Worm (Caenorhabditis elegans) whole organism, L4/young adult: ENCODE data around the gene C44F1.1.

Source experiments
- W03F9.2 ChIP-seq: fragments of 150-350 bp; optimal IDR thresholded peaks from 2 replicates; lab custom pipeline; 2014; ENCODE audit warnings: missing biosample characterization, missing genetic modification characterization
- dao-5 ChIP-seq: sonication (generic microtip); optimal IDR thresholded peaks from 2 replicates; lab custom pipeline; 2016; ENCODE audit warnings: missing genotype, missing genetic modification characterization, moderate library complexity, missing compliant biosample characterization
- him-1 ChIP-seq: sonication (generic microtip); optimal IDR thresholded peaks from 2 replicates; lab custom pipeline; 2016; ENCODE audit warnings: missing genotype, missing genetic modification reagents, missing genetic modification characterization, missing compliant biosample characterization

The C44F1.1 gene

ce11 chrIII:3797180-3798026, 32.0 kb upstream of the C44F1.1 start:
- TF ChIP-seq W03F9.2 (tag; lab: Kevin White, UChicago) (no peak), dao-5 (tag; lab: Kevin White, UChicago) (no peak), him-1 (tag; lab: Kevin White, UChicago) (no peak)

DNA sequence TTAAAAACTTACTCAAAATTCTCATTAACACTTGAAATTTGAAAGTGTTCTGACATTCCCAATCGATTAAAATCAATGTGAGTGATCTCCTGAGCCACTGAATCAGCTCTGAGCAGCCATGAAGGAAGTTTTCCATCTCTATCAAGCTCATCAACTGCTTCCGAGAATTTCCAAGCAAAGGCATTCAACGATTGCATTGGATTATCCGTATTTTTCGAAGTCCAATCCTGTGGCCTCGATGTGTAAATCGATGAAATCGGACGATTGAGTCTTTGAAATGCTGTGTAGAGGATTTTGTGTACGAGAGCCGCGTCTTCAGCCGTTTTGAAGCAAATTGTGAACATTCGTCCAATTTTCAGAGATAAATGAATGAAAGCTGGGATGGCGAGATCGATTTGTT, 30.6 kb upstream of the C44F1.1 start:
- TF ChIP-seq W03F9.2 (tag; lab: Kevin White, UChicago) (no peak), him-1 (tag; lab: Kevin White, UChicago) (no peak), dao-5 (tag; lab: Kevin White, UChicago) (no peak)

DNA sequence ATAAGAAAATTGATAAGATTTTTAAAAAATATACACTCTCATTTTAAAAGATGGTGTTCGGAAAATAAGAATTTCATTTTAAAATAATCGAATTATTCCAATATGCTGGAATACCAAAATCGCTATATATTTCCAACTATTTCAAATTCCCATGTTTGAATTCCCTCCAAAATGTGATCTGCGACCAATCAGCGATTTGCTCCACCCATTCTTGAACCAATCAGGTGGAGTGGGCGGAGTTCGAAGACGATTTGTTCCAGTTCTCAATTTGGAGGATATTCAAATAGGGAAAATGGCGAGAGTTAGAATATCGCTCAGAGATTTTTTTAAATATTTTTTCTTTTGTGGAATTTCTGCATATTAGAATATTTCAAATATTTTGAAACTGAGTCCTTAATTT, 25.5 kb upstream of the C44F1.1 start:
- no peak for TF ChIP-seq dao-5 (tag; lab: Kevin White, UChicago)
- no peak for TF ChIP-seq him-1 (tag; lab: Kevin White, UChicago)
- TF ChIP-seq W03F9.2 (tag; lab: Kevin White, UChicago), result no peak

DNA sequence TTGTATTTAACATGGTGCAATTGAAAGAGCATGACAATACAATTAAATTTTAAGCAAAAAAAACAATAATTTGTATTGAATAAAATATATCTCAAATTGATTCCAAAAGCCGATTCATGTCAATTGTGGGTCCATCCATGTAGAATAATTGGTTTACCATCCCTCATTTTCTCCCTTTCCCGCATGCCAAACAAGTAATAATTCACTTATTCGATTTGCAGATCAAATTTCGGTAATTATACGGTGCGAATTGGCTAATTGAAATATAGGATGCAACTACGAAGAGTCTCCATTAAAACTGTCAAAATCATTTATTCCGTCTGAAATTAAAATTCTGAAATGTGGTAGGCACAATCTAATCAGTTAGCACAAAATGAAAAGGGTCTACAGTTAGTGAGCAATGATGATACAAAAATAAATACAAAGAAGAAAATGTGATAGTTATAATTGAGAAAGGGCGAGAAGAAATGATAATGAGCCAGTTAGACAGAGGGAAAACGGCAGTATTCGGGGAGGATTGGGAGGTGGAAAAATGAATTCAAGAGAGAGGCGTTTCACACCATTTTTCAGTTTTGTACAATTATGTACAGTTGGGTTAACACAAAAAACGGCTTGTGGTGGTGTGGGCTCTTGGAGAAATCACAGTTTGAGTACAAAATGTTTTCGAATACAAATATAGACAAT, 24.5 kb upstream of the C44F1.1 start:
- TF ChIP-seq W03F9.2 (tag; lab: Kevin White, UChicago), result no peak
- no peak for TF ChIP-seq him-1 (tag; lab: Kevin White, UChicago)
- TF ChIP-seq dao-5 (tag; lab: Kevin White, UChicago), result no peak

DNA sequence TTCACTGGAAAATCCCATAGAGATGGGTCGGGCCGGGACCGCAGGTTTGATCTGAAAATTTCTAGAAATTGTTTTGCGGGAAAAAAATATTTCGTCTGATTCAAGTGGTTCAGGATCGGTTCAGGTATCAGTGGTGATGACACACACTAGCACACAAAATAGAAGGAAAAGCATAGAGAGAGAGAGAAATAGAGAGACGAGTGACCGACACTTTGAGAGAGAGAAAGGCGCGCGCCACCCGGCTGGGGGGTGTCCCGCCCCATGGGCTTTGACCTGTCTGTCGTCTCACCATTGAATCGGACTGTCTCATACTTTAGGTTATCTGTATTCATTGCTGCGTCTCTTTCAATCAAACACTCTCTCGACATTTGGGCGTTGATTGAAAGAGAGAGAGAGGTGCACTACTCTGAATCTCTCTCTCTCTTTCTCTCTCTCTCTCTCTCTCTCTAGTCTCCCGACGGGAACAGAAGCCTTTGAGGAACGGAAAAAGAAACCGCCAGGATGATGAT, 21.1 kb upstream of the C44F1.1 start, which contains the start of gene acy-3:
acy-3 (minus strand) TSS at position 51 of the 509 bp plus-strand sequence.
- TF ChIP-seq W03F9.2 (tag; lab: Kevin White, UChicago) (no peak), him-1 (tag; lab: Kevin White, UChicago) (no peak), dao-5 (tag; lab: Kevin White, UChicago) (no peak)

ce11 chrIII:3785094-3785493, 19.7 kb upstream of the C44F1.1 start:
- TF ChIP-seq dao-5 (tag; lab: Kevin White, UChicago) (no peak), W03F9.2 (tag; lab: Kevin White, UChicago) (no peak), him-1 (tag; lab: Kevin White, UChicago) (no peak)

DNA sequence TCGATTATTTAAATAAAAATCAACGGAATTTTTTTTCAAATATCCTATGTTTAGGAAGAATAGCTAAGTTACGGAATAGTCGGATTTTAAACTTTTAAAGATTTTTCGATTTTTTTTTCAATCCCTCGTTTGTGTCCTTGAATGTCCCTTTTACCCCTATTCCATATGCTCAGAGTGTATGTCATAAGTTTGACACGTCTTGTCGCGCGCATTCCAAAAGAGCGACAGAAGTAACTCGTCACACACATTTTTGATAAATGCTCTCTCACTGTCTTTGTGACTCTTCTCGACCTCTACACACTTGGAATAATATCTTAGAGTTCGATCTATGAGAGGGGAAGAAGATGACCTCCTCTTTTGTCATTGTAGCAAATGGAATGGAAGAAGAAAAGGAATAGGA, 18.6 kb upstream of the C44F1.1 start:
- TF ChIP-seq dao-5 (tag; lab: Kevin White, UChicago) (no peak), him-1 (tag; lab: Kevin White, UChicago) (no peak), W03F9.2 (tag; lab: Kevin White, UChicago) (no peak)

ce11 chrIII:3782853-3783252, 17.5 kb upstream of the C44F1.1 start:
- no peak for TF ChIP-seq dao-5 (tag; lab: Kevin White, UChicago)
- TF ChIP-seq him-1 (tag; lab: Kevin White, UChicago), result no peak
- TF ChIP-seq W03F9.2 (tag; lab: Kevin White, UChicago), result no peak

ce11 chrIII:3781827-3782226, 16.5 kb upstream of the C44F1.1 start:
- TF ChIP-seq him-1 (tag; lab: Kevin White, UChicago) (no peak), W03F9.2 (tag; lab: Kevin White, UChicago) (no peak), dao-5 (tag; lab: Kevin White, UChicago) (no peak)

ce11 chrIII:3774550-3774949, 9.2 kb upstream of the C44F1.1 start:
- TF ChIP-seq W03F9.2 (tag; lab: Kevin White, UChicago) (no peak), dao-5 (tag; lab: Kevin White, UChicago) (no peak), him-1 (tag; lab: Kevin White, UChicago) (no peak)

DNA sequence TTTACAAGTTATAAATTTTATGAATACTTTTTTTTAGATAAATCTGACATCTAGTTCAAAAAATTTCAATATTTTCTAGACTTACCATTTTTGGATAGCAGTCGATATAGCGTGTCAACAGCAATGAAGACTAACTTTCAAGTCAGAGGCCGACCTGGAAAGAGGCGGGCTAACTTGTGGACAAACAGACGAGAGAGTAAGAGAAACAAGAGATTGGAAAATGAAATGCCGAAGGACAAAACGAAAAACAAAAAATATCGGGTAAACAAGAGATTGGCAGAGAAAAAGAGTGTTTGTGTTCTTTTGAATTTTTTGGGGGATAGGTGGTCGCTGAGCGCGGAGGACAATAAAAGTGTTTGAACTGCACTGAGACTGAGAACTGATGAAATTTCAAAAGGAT, 7.8 kb upstream of the C44F1.1 start, which contains the start of gene lec-4:
lec-4 (minus strand) TSS at position 154 of the 400 bp plus-strand sequence.
- TF ChIP-seq him-1 (tag; lab: Kevin White, UChicago) (no peak), dao-5 (tag; lab: Kevin White, UChicago) (no peak), W03F9.2 (tag; lab: Kevin White, UChicago) (no peak)

- TF ChIP-seq dao-5 (tag; lab: Kevin White, UChicago) (no peak), him-1 (tag; lab: Kevin White, UChicago) (no peak), W03F9.2 (tag; lab: Kevin White, UChicago) (no peak)
These were observed 2.8 kb upstream of the C44F1.1 start, which contains the start of gene gmeb-3 for ce11 chrIII:3768200-3768599. Gene gmeb-3 (plus strand): TSS chrIII:3768500.

DNA sequence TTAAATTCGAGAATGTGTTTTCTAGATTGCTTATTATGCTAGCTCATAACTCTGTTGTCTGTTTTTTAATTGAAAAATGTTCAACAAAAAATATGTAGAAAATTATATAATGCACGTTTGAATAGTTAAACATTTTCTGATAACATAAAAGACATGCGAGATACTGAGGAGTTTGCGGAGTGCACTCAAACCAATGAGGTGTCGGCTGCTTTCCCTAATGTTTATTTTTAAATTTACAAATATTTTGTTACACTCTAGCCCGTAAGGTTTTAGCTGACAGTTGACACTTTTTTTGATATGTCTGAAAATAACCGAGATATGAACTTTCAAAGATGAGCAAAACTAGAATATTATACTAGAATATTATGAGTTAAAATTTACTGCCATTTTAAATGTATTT, 776 bp downstream of the C44F1.1 start:
- TF ChIP-seq him-1 (tag; lab: Kevin White, UChicago) (no peak), dao-5 (tag; lab: Kevin White, UChicago) (no peak), W03F9.2 (tag; lab: Kevin White, UChicago) (no peak)
